Worm (Caenorhabditis elegans) whole organism, L3 larva: ENCODE results near the gene nlp-17.

Experiments
- ZK546.5 ChIP-seq: sonication (generic microtip); optimal IDR thresholded peaks from 2 replicates; lab custom pipeline; 2017; ENCODE audit warnings: missing biosample characterization, missing genetic modification characterization
- aly-2 ChIP-seq: fragments of 150-350 bp; optimal IDR thresholded peaks from 2 replicates; lab custom pipeline; 2014; ENCODE audit warnings: missing biosample characterization, missing genetic modification characterization
- ama-1 ChIP-seq: fragments of 150-350 bp; optimal IDR thresholded peaks from 2 replicates; lab custom pipeline; 2018
- ceh-16 ChIP-seq: sonication (generic microtip); optimal IDR thresholded peaks from 2 replicates; lab custom pipeline; 2017; ENCODE audit warnings: missing biosample characterization, missing genetic modification characterization
- ceh-28 ChIP-seq: fragments of 150-350 bp; optimal IDR thresholded peaks from 2 replicates; lab custom pipeline; 2014; ENCODE audit warnings: missing biosample characterization, missing genetic modification reagents, missing genetic modification characterization
- ceh-82 ChIP-seq: fragments of 150-350 bp; optimal IDR thresholded peaks from 2 replicates; lab custom pipeline; 2014; ENCODE audit warnings: missing biosample characterization, missing genetic modification characterization
- daf-12 ChIP-seq: fragments of 150-350 bp; optimal IDR thresholded peaks from 2 replicates; lab custom pipeline; 2014; ENCODE audit warnings: missing biosample characterization, missing genetic modification reagents, missing genetic modification characterization
- egl-5 ChIP-seq: fragments of 150-350 bp; optimal IDR thresholded peaks from 2 replicates; lab custom pipeline; 2017; ENCODE audit warnings: missing biosample characterization, missing genetic modification reagents, missing genetic modification characterization, inconsistent platforms
- elt-1 ChIP-seq: fragments of 150-350 bp; optimal IDR thresholded peaks from 2 replicates; lab custom pipeline; 2014; ENCODE audit warnings: missing biosample characterization, missing genetic modification characterization
- elt-2 ChIP-seq: sonication (generic microtip); optimal IDR thresholded peaks from 2 replicates; lab custom pipeline; 2016; ENCODE audit warnings: missing genetic modification reagents, mild to moderate bottlenecking, missing genetic modification characterization, missing compliant biosample characterization
- elt-3 ChIP-seq, 3 experiments: fragments of 150-350 bp in 1 of 3; sonication (generic microtip) in 2 of 3; optimal IDR thresholded peaks; 2 replicates in 2 of 3; 4 replicates in 1 of 3; lab custom pipeline; 2014 to 2017; ENCODE audit warnings: missing biosample characterization in 3 of 3, missing genetic modification characterization in 3 of 3
- eor-1 ChIP-seq, 2 experiments: fragments of 150-350 bp; optimal IDR thresholded peaks; 2 replicates each; lab custom pipeline; 2014 to 2018; ENCODE audit warnings: missing biosample characterization in 2 of 2, missing genetic modification characterization in 2 of 2
- fkh-2 ChIP-seq: fragments of 150-350 bp; optimal IDR thresholded peaks from 2 replicates; lab custom pipeline; 2014; ENCODE audit warnings: missing biosample characterization, missing genetic modification reagents, missing genetic modification characterization
- hmg-11 ChIP-seq: sonication (generic microtip); optimal IDR thresholded peaks from 2 replicates; lab custom pipeline; 2016; ENCODE audit warnings: missing genetic modification characterization, missing compliant biosample characterization
- jun-1 ChIP-seq: fragments of 150-350 bp; optimal IDR thresholded peaks from 2 replicates; lab custom pipeline; 2014; ENCODE audit warnings: missing biosample characterization, missing genetic modification reagents, missing genetic modification characterization
- lin-15B ChIP-seq: fragments of 150-350 bp; optimal IDR thresholded peaks from 2 replicates; lab custom pipeline; 2014; ENCODE audit warnings: missing biosample characterization, missing genetic modification characterization
- lin-39 ChIP-seq: fragments of 150-350 bp; optimal IDR thresholded peaks from 2 replicates; lab custom pipeline; 2018; ENCODE audit warnings: missing biosample characterization, missing genetic modification reagents, missing genetic modification characterization
- mdl-1 ChIP-seq: fragments of 150-350 bp; optimal IDR thresholded peaks from 2 replicates; lab custom pipeline; 2014; ENCODE audit warnings: missing biosample characterization, missing genetic modification characterization
- mml-1 ChIP-seq: fragments of 150-350 bp; sonication (generic microtip); optimal IDR thresholded peaks from 3 replicates; lab custom pipeline; 2014; ENCODE audit warnings: missing biosample characterization, missing genetic modification characterization
- nhr-11 ChIP-seq: fragments of 150-350 bp; optimal IDR thresholded peaks from 2 replicates; lab custom pipeline; 2014; ENCODE audit warnings: missing biosample characterization, missing genetic modification characterization
- nhr-12 ChIP-seq: fragments of 150-350 bp; optimal IDR thresholded peaks from 2 replicates; lab custom pipeline; 2014; ENCODE audit warnings: missing biosample characterization, missing genetic modification characterization
- nhr-237 ChIP-seq: fragments of 150-350 bp; optimal IDR thresholded peaks from 2 replicates; lab custom pipeline; 2014; ENCODE audit warnings: missing biosample characterization, missing genetic modification characterization
- nhr-43 ChIP-seq: sonication (generic microtip); optimal IDR thresholded peaks from 2 replicates; lab custom pipeline; 2016; ENCODE audit warnings: mild to moderate bottlenecking, missing genetic modification characterization, missing compliant biosample characterization; ENCODE audit not compliant: poor library complexity, severe bottlenecking
- nhr-67 ChIP-seq: fragments of 150-350 bp; optimal IDR thresholded peaks from 2 replicates; lab custom pipeline; 2014; ENCODE audit warnings: missing biosample characterization, missing genetic modification characterization
- nhr-77 ChIP-seq: fragments of 150-350 bp; optimal IDR thresholded peaks from 2 replicates; lab custom pipeline; 2014; ENCODE audit warnings: missing biosample characterization, missing genetic modification characterization
- pha-4 ChIP-seq: fragments of 150-350 bp; optimal IDR thresholded peaks from 2 replicates; lab custom pipeline; 2014; ENCODE audit warnings: missing biosample characterization, missing genetic modification reagents, missing genetic modification characterization
- pqm-1 ChIP-seq: fragments of 150-350 bp; optimal IDR thresholded peaks from 2 replicates; lab custom pipeline; 2017; ENCODE audit warnings: missing biosample characterization, missing genetic modification characterization, inconsistent platforms
- sea-2 ChIP-seq: fragments of 150-350 bp; sonication (generic microtip); optimal IDR thresholded peaks from 4 replicates; lab custom pipeline; 2014; ENCODE audit warnings: missing biosample characterization, missing genetic modification reagents, missing genetic modification characterization
- unc-39 ChIP-seq: sonication (generic microtip); optimal IDR thresholded peaks from 4 replicates; lab custom pipeline; 2017; ENCODE audit warnings: missing biosample characterization, missing genetic modification characterization
- unc-62 ChIP-seq: fragments of 150-350 bp; sonication (generic microtip); optimal IDR thresholded peaks from 4 replicates; lab custom pipeline; 2014; ENCODE audit warnings: missing biosample characterization, missing genetic modification reagents, missing genetic modification characterization
- zag-1 ChIP-seq: fragments of 150-350 bp; optimal IDR thresholded peaks from 2 replicates; lab custom pipeline; 2014; ENCODE audit warnings: missing biosample characterization, missing genetic modification characterization
- ztf-11 ChIP-seq: fragments of 150-350 bp; optimal IDR thresholded peaks from 2 replicates; lab custom pipeline; 2014; ENCODE audit warnings: missing biosample characterization, missing genetic modification characterization
- ztf-4 ChIP-seq: fragments of 150-350 bp; optimal IDR thresholded peaks from 2 replicates; lab custom pipeline; 2014; ENCODE audit warnings: missing biosample characterization, missing genetic modification characterization

Gene nlp-17

ce11 chrIV:13510049-13510448 lies 4.5 kb upstream of the nlp-17 start:
- TF ChIP-seq mdl-1 (tag; lab: Kevin White, UChicago) (no peak), ceh-82 (tag; lab: Kevin White, UChicago) (no peak), ama-1 (lab: Kevin White, UChicago) (no peak), ceh-28 (tag; lab: Kevin White, UChicago) (no peak), ztf-4 (tag; lab: Kevin White, UChicago) (no peak), nhr-77 (tag; lab: Kevin White, UChicago) (no peak), eor-1 (tag; optimal IDR thresholded peaks at IDR 0.05; lab: Kevin White, UChicago) (no peak), daf-12 (no peak), ceh-16 (tag; lab: Kevin White, UChicago) (no peak), sea-2 (GFP tag; lab: Kevin White, UChicago) (no peak), mml-1 (tag; lab: Kevin White, UChicago) (no peak), aly-2 (tag; lab: Kevin White, UChicago) (no peak), lin-15B (tag; lab: Kevin White, UChicago) (no peak), unc-39 (tag; lab: Kevin White, UChicago) (no peak), nhr-43 (no peak), jun-1 (no peak), egl-5 (tag; lab: Kevin White, UChicago) (no peak), nhr-12 (tag; lab: Kevin White, UChicago) (no peak), unc-62 (GFP tag; lab: Kevin White, UChicago) (no peak)
- TF ChIP-seq, all 47 proteins: peak for 0

ce11 chrIV:13508924-13509323 lies 3.4 kb upstream of the nlp-17 start, which contains the start of gene afmd-2:
afmd-2 (plus strand) TSS chrIV:13509224.
- TF ChIP-seq elt-2 (tag; lab: Kevin White, UChicago) (no peak), pha-4 (tag; lab: Kevin White, UChicago) (peak; percentile 30)

ce11 chrIV:13505144-13505543 lies 418 bp downstream of the nlp-17 start, which contains the start of gene seld-1:
seld-1 (plus strand) TSS chrIV:13505444.
- TF ChIP-seq fkh-2 (tag; lab: Kevin White, UChicago) (no peak), ztf-4 (tag; lab: Kevin White, UChicago) (no peak), nhr-12 (tag; lab: Kevin White, UChicago) (no peak), pqm-1 (tag; lab: Kevin White, UChicago) (no peak), nhr-67 (tag; lab: Kevin White, UChicago) (no peak), ztf-11 (tag; lab: Kevin White, UChicago) (no peak), pha-4 (tag; lab: Kevin White, UChicago) (no peak), unc-62 (GFP tag; lab: Kevin White, UChicago) (no peak), ama-1 (lab: Kevin White, UChicago) (no peak), mdl-1 (tag; lab: Kevin White, UChicago) (no peak), lin-15B (tag; lab: Kevin White, UChicago) (no peak), ceh-28 (tag; lab: Kevin White, UChicago) (no peak), nhr-11 (tag; lab: Kevin White, UChicago) (no peak)

- TF ChIP-seq lin-15B (tag; lab: Kevin White, UChicago) (peak; percentile 6), ztf-4 (tag; lab: Kevin White, UChicago) (no peak), zag-1 (tag; lab: Kevin White, UChicago) (no peak), nhr-43 (no peak), aly-2 (tag; lab: Kevin White, UChicago) (no peak), hmg-11 (tag; lab: Kevin White, UChicago) (peak; percentile 9), ZK546.5 (no peak), nhr-237 (tag; lab: Kevin White, UChicago) (no peak), elt-1 (no peak), ztf-11 (tag; lab: Kevin White, UChicago) (no peak), ceh-16 (tag; lab: Kevin White, UChicago) (no peak), ceh-82 (tag; lab: Kevin White, UChicago) (no peak), elt-2 (tag; lab: Kevin White, UChicago) (peak; percentile 6), lin-39 (tag; lab: Kevin White, UChicago) (no peak), mml-1 (tag; lab: Kevin White, UChicago) (no peak), ceh-28 (tag; lab: Kevin White, UChicago) (peak; percentile 30), pha-4 (tag; lab: Kevin White, UChicago) (peak; percentile 60), elt-3 (tag; optimal IDR thresholded peaks at IDR 0.05; lab: Kevin White, UChicago) (no peak), nhr-11 (tag; lab: Kevin White, UChicago) (no peak)
Measured at ce11 chrIV:13502806-13503363, 2.7 kb downstream of the nlp-17 start, which contains the start of gene tbc-9. tbc-9 (minus strand) TSS chrIV:13502856.
